Fruit fly (Drosophila melanogaster) whole organism, embryonic: Measurements from ENCODE around the gene Sidpn.

Experiments used
- Antp ChIP-seq: fragments of 200-800 bp; sonication (Bioruptor generic); optimal IDR thresholded peaks from 3 replicates; lab custom pipeline; 2016; ENCODE audit warnings: missing biosample characterization, missing genetic modification characterization
- Atf-2 ChIP-seq: fragments of 200-800 bp; sonication (Bioruptor generic); optimal IDR thresholded peaks from 2 replicates; lab custom pipeline; 2016; ENCODE audit warnings: missing biosample characterization, missing genetic modification characterization
- CG10565 ChIP-seq: fragments of 200-800 bp; sonication (Bioruptor generic); optimal IDR thresholded peaks from 3 replicates; lab custom pipeline; 2016; ENCODE audit warnings: missing biosample characterization, mild to moderate bottlenecking, missing genetic modification characterization
- CG11456 ChIP-seq: fragments of 200-800 bp; sonication (Bioruptor generic); IDR thresholded peaks from 3 replicates; pipeline ENCODE4 v1.3.6; 2022; ENCODE audit warnings: missing biosample characterization, missing genetic modification characterization
- CG11560 ChIP-seq: fragments of 200-800 bp; sonication (Bioruptor generic); IDR thresholded peaks from 3 replicates; pipeline ENCODE4 v1.3.6; 2022; ENCODE audit warnings: missing biosample characterization, missing genetic modification characterization
- CG12659 ChIP-seq: fragments of 200-800 bp; sonication (Bioruptor generic); optimal IDR thresholded peaks from 3 replicates; lab custom pipeline; 2017; ENCODE audit warnings: mild to moderate bottlenecking, missing biosample characterization, missing genetic modification reagents, missing genetic modification characterization
- CG13894 ChIP-seq: fragments of 200-800 bp; sonication (Bioruptor generic); optimal IDR thresholded peaks from 3 replicates; lab custom pipeline; 2018; ENCODE audit warnings: missing biosample characterization, mild to moderate bottlenecking, missing genetic modification characterization, moderate library complexity
- CG17568 ChIP-seq: fragments of 200-800 bp; sonication (Bioruptor generic); optimal IDR thresholded peaks from 2 replicates; lab custom pipeline; 2018; ENCODE audit warnings: missing biosample characterization, mild to moderate bottlenecking, missing genetic modification characterization, moderate library complexity
- CG17912 ChIP-seq: fragments of 200-800 bp; sonication (Bioruptor generic); optimal IDR thresholded peaks from 2 replicates; lab custom pipeline; 2018; ENCODE audit warnings: missing biosample characterization, mild to moderate bottlenecking, missing genetic modification characterization
- CG18262 ChIP-seq: fragments of 200-800 bp; optimal IDR thresholded peaks from 3 replicates; lab custom pipeline; 2019; ENCODE audit warnings: missing biosample characterization, mild to moderate bottlenecking, missing genetic modification characterization, moderate library complexity
- CG2678 ChIP-seq: fragments of 200-800 bp; sonication (Bioruptor generic); optimal IDR thresholded peaks from 3 replicates; lab custom pipeline; 2019; ENCODE audit warnings: missing biosample characterization, mild to moderate bottlenecking, missing genetic modification characterization, moderate library complexity
- CG33557 ChIP-seq: fragments of 200-800 bp; sonication (Bioruptor generic); optimal IDR thresholded peaks from 2 replicates; lab custom pipeline; 2019; ENCODE audit warnings: missing biosample characterization, mild to moderate bottlenecking, missing genetic modification characterization, moderate library complexity
- CG4617 ChIP-seq: fragments of 200-800 bp; sonication (Bioruptor generic); optimal IDR thresholded peaks from 3 replicates; lab custom pipeline; 2016; ENCODE audit warnings: missing biosample characterization, missing genetic modification characterization, borderline replicate concordance
- CG4730 ChIP-seq: fragments of 200-800 bp; sonication (Bioruptor generic); IDR thresholded peaks from 2 replicates; pipeline ENCODE4 v1.3.6; 2022; ENCODE audit warnings: missing biosample characterization, missing genetic modification characterization
- CG8924 ChIP-seq: fragments of 200-800 bp; optimal IDR thresholded peaks from 3 replicates; lab custom pipeline; 2019; ENCODE audit warnings: missing biosample characterization, mild to moderate bottlenecking, missing genetic modification characterization, moderate library complexity
- CG8944 ChIP-seq: fragments of 200-800 bp; sonication (Bioruptor generic); optimal IDR thresholded peaks from 3 replicates; lab custom pipeline; 2016; ENCODE audit warnings: missing biosample characterization, missing genetic modification characterization
- CG9876 ChIP-seq: fragments of 200-800 bp; sonication (Bioruptor generic); optimal IDR thresholded peaks from 2 replicates; lab custom pipeline; 2016; ENCODE audit warnings: missing biosample characterization, missing genetic modification characterization
- Chrac-16 ChIP-seq: fragments of 200-800 bp; sonication (Bioruptor generic); optimal IDR thresholded peaks from 3 replicates; lab custom pipeline; 2016; ENCODE audit warnings: missing biosample characterization, missing genetic modification characterization
- Dek ChIP-seq: fragments of 200-800 bp; sonication (Bioruptor generic); optimal IDR thresholded peaks from 3 replicates; lab custom pipeline; 2019; ENCODE audit warnings: missing biosample characterization, mild to moderate bottlenecking, missing genetic modification characterization, moderate library complexity
- Dfd ChIP-seq, 2 experiments: fragments of >200 bp; optimal IDR thresholded peaks; 2 replicates each; lab custom pipeline; 2017; ENCODE audit warnings: missing biosample characterization in 2 of 2, missing genetic modification characterization in 2 of 2
- GATAe ChIP-seq: fragments of 200-800 bp; sonication (Bioruptor generic); conservative IDR thresholded peaks from 2 replicates; pipeline ENCODE4 v1.3.6; 2022; ENCODE audit warnings: missing biosample characterization, missing genetic modification characterization
- Kr ChIP-seq: fragments of 200-800 bp; sonication (Bioruptor generic); optimal IDR thresholded peaks from 2 replicates; lab custom pipeline; 2017; ENCODE audit warnings: missing biosample characterization, mild to moderate bottlenecking, missing genetic modification characterization
- NC2α ChIP-seq: fragments of 200-800 bp; sonication (Bioruptor generic); optimal IDR thresholded peaks from 2 replicates; lab custom pipeline; 2016; ENCODE audit warnings: missing biosample characterization, missing genetic modification characterization
- Ravus ChIP-seq: fragments of 200-800 bp; sonication (Bioruptor generic); IDR thresholded peaks from 2 replicates; pipeline ENCODE4 v1.3.6; 2022; ENCODE audit warnings: missing biosample characterization, missing genetic modification characterization
- Rx ChIP-seq: fragments of 200-800 bp; sonication (Bioruptor generic); IDR thresholded peaks from 2 replicates; pipeline ENCODE4 v1.3.6; 2022; ENCODE audit warnings: missing biosample characterization, missing genetic modification characterization
- Sox102F ChIP-seq: fragments of 200-800 bp; sonication (Bioruptor generic); optimal IDR thresholded peaks from 2 replicates; lab custom pipeline; 2018; ENCODE audit warnings: missing biosample characterization, mild to moderate bottlenecking, missing genetic modification characterization, moderate library complexity
- Ssrp ChIP-seq: fragments of 200-800 bp; sonication (Bioruptor generic); optimal IDR thresholded peaks from 2 replicates; lab custom pipeline; 2018; ENCODE audit warnings: missing biosample characterization, mild to moderate bottlenecking, missing genetic modification characterization, moderate library complexity
- Xbp1 ChIP-seq: fragments of 200-800 bp; sonication (Bioruptor generic); optimal IDR thresholded peaks from 3 replicates; lab custom pipeline; 2016; ENCODE audit warnings: missing biosample characterization, mild to moderate bottlenecking, missing genetic modification characterization
- al ChIP-seq: fragments of 200-800 bp; sonication (Bioruptor generic); IDR thresholded peaks from 2 replicates; pipeline ENCODE4 v1.3.6; 2022; ENCODE audit warnings: missing biosample characterization, missing genetic modification characterization
- bigmax ChIP-seq: fragments of 200-800 bp; sonication (Bioruptor generic); optimal IDR thresholded peaks from 2 replicates; lab custom pipeline; 2018; ENCODE audit warnings: missing biosample characterization, mild to moderate bottlenecking, missing genetic modification characterization
- caup ChIP-seq: fragments of 200-800 bp; sonication (Bioruptor generic); optimal IDR thresholded peaks from 3 replicates; lab custom pipeline; 2017; ENCODE audit warnings: missing biosample characterization, mild to moderate bottlenecking, missing genetic modification characterization, moderate library complexity; ENCODE audit not compliant: severe bottlenecking
- croc ChIP-seq: fragments of 200-800 bp; sonication (Bioruptor generic); conservative IDR thresholded peaks from 3 replicates; pipeline ENCODE4 v1.3.6; 2022; ENCODE audit warnings: missing biosample characterization, missing genetic modification characterization
- ems ChIP-seq: fragments of 200-800 bp; sonication (Bioruptor generic); optimal IDR thresholded peaks from 3 replicates; lab custom pipeline; 2016; ENCODE audit warnings: missing biosample characterization, missing genetic modification characterization
- gce ChIP-seq: fragments of 200-800 bp; sonication (Bioruptor generic); IDR thresholded peaks from 3 replicates; pipeline ENCODE4 v1.3.6; 2022; ENCODE audit warnings: missing biosample characterization, missing genetic modification characterization
- gem ChIP-seq: fragments of 200-800 bp; sonication (Bioruptor generic); optimal IDR thresholded peaks from 2 replicates; lab custom pipeline; 2019; ENCODE audit warnings: missing biosample characterization, mild to moderate bottlenecking, missing genetic modification characterization, moderate library complexity
- kay ChIP-seq: fragments of 200-800 bp; sonication (Bioruptor generic); optimal IDR thresholded peaks from 2 replicates; lab custom pipeline; 2016; ENCODE audit warnings: missing biosample characterization, missing genetic modification characterization
- lilli ChIP-seq: fragments of 200-800 bp; sonication (Bioruptor generic); optimal IDR thresholded peaks from 3 replicates; lab custom pipeline; 2016; ENCODE audit warnings: missing biosample characterization, missing genetic modification characterization
- lov ChIP-seq, 2 experiments: fragments of 200-800 bp in 1 of 2; fragments of >200 bp in 1 of 2; sonication (Bioruptor generic) in 1 of 2; IDR thresholded peaks in 1 of 2; optimal IDR thresholded peaks in 1 of 2; 2 replicates in 1 of 2; 3 replicates in 1 of 2; pipeline versions ENCODE4 v1.3.6 to Lab custom; 2017 to 2022; ENCODE audit warnings: missing biosample characterization in 1 of 2, missing genetic modification characterization in 1 of 2
- nau ChIP-seq: fragments of 200-800 bp; sonication (Bioruptor generic); optimal IDR thresholded peaks from 3 replicates; lab custom pipeline; 2017; ENCODE audit warnings: missing biosample characterization, mild to moderate bottlenecking, missing genetic modification characterization, missing genetic modification reagents
- nmo ChIP-seq: fragments of 200-800 bp; sonication (Bioruptor generic); optimal IDR thresholded peaks from 2 replicates; lab custom pipeline; 2018; ENCODE audit warnings: missing biosample characterization, mild to moderate bottlenecking, missing genetic modification characterization, moderate library complexity
- org-1 ChIP-seq: fragments of 200-800 bp; sonication (Bioruptor generic); optimal IDR thresholded peaks from 2 replicates; lab custom pipeline; 2017; ENCODE audit warnings: missing biosample characterization, missing genetic modification characterization
- pfk ChIP-seq: fragments of 200-800 bp; sonication (Bioruptor generic); optimal IDR thresholded peaks from 2 replicates; lab custom pipeline; 2018; ENCODE audit warnings: missing biosample characterization, mild to moderate bottlenecking, missing genetic modification characterization, moderate library complexity
- phol ChIP-seq: fragments of 200-800 bp; sonication (Bioruptor generic); optimal IDR thresholded peaks from 3 replicates; lab custom pipeline; 2018; ENCODE audit warnings: missing biosample characterization, mild to moderate bottlenecking, missing genetic modification characterization, moderate library complexity
- slbo ChIP-seq: fragments of 200-800 bp; sonication (Bioruptor generic); IDR thresholded peaks from 2 replicates; pipeline ENCODE4 v1.3.6; 2022; ENCODE audit warnings: missing biosample characterization, missing genetic modification characterization
- trem ChIP-seq: fragments of 200-800 bp; optimal IDR thresholded peaks from 3 replicates; lab custom pipeline; 2019; ENCODE audit warnings: missing biosample characterization, mild to moderate bottlenecking, missing genetic modification characterization, moderate library complexity
- tup ChIP-seq: fragments of 200-800 bp; sonication (Bioruptor generic); optimal IDR thresholded peaks from 2 replicates; lab custom pipeline; 2016; ENCODE audit warnings: missing biosample characterization, mild to moderate bottlenecking, missing genetic modification characterization, moderate library complexity
- wek ChIP-seq: fragments of 200-800 bp; sonication (Bioruptor generic); optimal IDR thresholded peaks from 3 replicates; lab custom pipeline; 2018; ENCODE audit warnings: missing biosample characterization, mild to moderate bottlenecking, missing genetic modification characterization, moderate library complexity

The Sidpn gene

DNA sequence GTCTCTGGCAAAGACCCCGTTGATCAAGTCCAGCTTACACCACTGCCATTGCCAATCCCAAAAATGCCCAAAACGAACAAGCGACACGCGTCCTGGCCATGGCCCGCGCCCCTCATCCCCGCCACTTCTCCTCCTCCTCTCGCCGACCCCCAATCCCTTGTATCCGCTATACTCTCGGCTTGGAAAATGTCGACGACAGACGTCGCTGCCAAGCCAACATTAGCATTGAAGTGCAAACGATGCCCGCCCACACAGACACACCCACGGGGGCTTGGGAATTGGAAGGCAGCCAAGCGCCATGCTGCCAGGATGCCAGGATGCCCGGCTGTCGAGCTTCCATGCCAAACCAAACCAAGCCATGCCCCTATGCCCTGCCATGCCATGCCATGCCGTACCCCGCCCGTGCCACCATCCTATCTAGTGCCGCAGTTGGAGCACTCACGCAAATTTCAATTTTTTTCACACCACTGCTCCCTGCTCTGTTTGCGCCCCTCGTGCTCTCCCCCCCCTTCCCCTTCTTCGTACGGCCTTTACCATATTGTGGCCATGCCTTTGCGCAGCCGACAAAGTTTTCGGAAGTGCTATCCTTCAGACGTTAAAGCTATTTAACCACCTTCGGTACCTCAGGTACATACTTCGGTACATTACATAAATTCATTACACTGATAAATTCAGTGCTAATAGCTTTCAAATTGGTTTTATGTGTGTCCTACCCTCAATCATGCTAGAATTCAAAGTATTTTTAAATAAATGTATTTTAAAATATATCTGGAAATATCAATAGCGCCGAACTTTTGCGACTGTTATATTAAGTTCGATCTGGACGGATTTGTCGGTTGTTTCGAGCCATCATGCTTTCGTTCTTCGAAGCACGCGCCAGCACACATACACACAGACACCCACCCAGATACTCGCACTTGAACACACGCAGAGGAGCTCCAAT is 6.0 kb upstream of the Sidpn start (continued):
- TF ChIP-seq Dek (peak; percentile 78), GATAe (GFP tag; lab: Robert Waterston, UW) (no peak), tup (GFP tag; lab: Kevin White, UChicago) (no peak), nau (GFP tag; lab: Kevin White, UChicago) (peak; percentile 67), slbo (GFP tag; lab: Robert Waterston, UW) (peak; percentile 72), Atf-2 (GFP tag; lab: Kevin White, UChicago) (peak; percentile 1), wek (no peak), nmo (GFP tag; lab: Kevin White, UChicago) (peak; percentile 87), gce (GFP tag; lab: Robert Waterston, UW) (peak; percentile 59; the same call in 1 of the 3 replicates), lilli (GFP tag; lab: Kevin White, UChicago) (peak; percentile 72), CG17568 (GFP tag; lab: Kevin White, UChicago) (peak; percentile 67), Dfd (GFP tag; optimal IDR thresholded peaks at IDR 0.05; lab: Kevin White, UChicago) (no peak), Rx (GFP tag; lab: Robert Waterston, UW) (no peak), gem (peak; percentile 90), CG18262 (peak; percentile 82), kay (GFP tag; lab: Kevin White, UChicago) (peak; percentile 6), CG11456 (GFP tag; lab: Robert Waterston, UW) (peak; percentile 65), CG11560 (tag; lab: Robert Waterston, UW) (0 out of 3 replicates have a peak, but pooled peaks have one; percentile 12), org-1 (GFP tag; lab: Kevin White, UChicago) (peak; percentile 84), Kr (no peak), croc (GFP tag; lab: Robert Waterston, UW) (peak; percentile 59; the same call in 2 of the 3 replicates), NC2α (GFP tag; lab: Kevin White, UChicago) (no peak), pfk (GFP tag; lab: Kevin White, UChicago) (no peak), al (GFP tag; lab: Robert Waterston, UW) (no peak), CG4617 (GFP tag; lab: Kevin White, UChicago) (no peak), Ravus (no peak), trem (peak; percentile 9), CG9876 (GFP tag; lab: Kevin White, UChicago) (no peak), CG10565 (GFP tag; lab: Kevin White, UChicago) (no peak), CG4730 (0 out of 2 replicates have a peak, but pooled peaks have one; percentile 6), ems (GFP tag; lab: Kevin White, UChicago) (peak; percentile 43), CG8924 (tag; lab: Kevin White, UChicago) (peak; percentile 89), CG12659 (peak; percentile 85), CG13894 (peak; percentile 55), Chrac-16 (GFP tag; lab: Kevin White, UChicago) (peak; percentile 63), bigmax (GFP tag; lab: Kevin White, UChicago) (no peak), CG17912 (no peak), Sox102F (peak; percentile 84), CG2678 (tag; lab: Kevin White, UChicago) (peak; percentile 90), lov (optimal IDR thresholded peaks at IDR 0.05; lab: Kevin White, UChicago) (no peak), lov (GFP tag; IDR thresholded peaks at IDR 0.05; lab: Robert Waterston, UW) (no peak), caup (GFP tag; lab: Kevin White, UChicago) (peak; percentile 74), Antp (peak; percentile 42), Ssrp (tag; lab: Kevin White, UChicago) (peak; percentile 77), Xbp1 (GFP tag; lab: Kevin White, UChicago) (peak; percentile 69), CG8944 (GFP tag; lab: Kevin White, UChicago) (no peak), CG33557 (peak; percentile 37), phol (peak; percentile 76)
